Fruit fly (Drosophila melanogaster) whole organism, embryonic: ENCODE data around the gene Elp6.
A peak's percentile ranks its signal among the peaks of the same experiment; 100 is the strongest.

ENCODE experiments used
- BtbVII ChIP-seq: fragments of 200-800 bp; sonication (Bioruptor generic); optimal IDR thresholded peaks from 3 replicates; lab custom pipeline; 2017; ENCODE audit warnings: missing biosample characterization, mild to moderate bottlenecking, missing genetic modification characterization
- CG10543 ChIP-seq: fragments of 200-800 bp; sonication (Bioruptor generic); optimal IDR thresholded peaks from 3 replicates; lab custom pipeline; 2017; ENCODE audit warnings: missing biosample characterization, mild to moderate bottlenecking, missing genetic modification characterization, moderate library complexity
- CG10565 ChIP-seq: fragments of 200-800 bp; sonication (Bioruptor generic); optimal IDR thresholded peaks from 3 replicates; lab custom pipeline; 2016; ENCODE audit warnings: missing biosample characterization, mild to moderate bottlenecking, missing genetic modification characterization
- CG13894 ChIP-seq: fragments of 200-800 bp; sonication (Bioruptor generic); optimal IDR thresholded peaks from 3 replicates; lab custom pipeline; 2018; ENCODE audit warnings: missing biosample characterization, mild to moderate bottlenecking, missing genetic modification characterization, moderate library complexity
- CG15073 ChIP-seq: fragments of 200-800 bp; sonication (Bioruptor generic); optimal IDR thresholded peaks from 2 replicates; lab custom pipeline; 2016; ENCODE audit warnings: missing biosample characterization, missing genetic modification characterization
- CG17568 ChIP-seq: fragments of 200-800 bp; sonication (Bioruptor generic); optimal IDR thresholded peaks from 2 replicates; lab custom pipeline; 2018; ENCODE audit warnings: missing biosample characterization, mild to moderate bottlenecking, missing genetic modification characterization, moderate library complexity
- CG1832 ChIP-seq: fragments of 200-800 bp; sonication (Bioruptor generic); optimal IDR thresholded peaks from 2 replicates; lab custom pipeline; 2017; ENCODE audit warnings: missing biosample characterization, mild to moderate bottlenecking, missing genetic modification characterization, inconsistent platforms
- CG18619 ChIP-seq: fragments of 200-800 bp; sonication (Bioruptor generic); optimal IDR thresholded peaks from 3 replicates; lab custom pipeline; 2017; ENCODE audit warnings: missing biosample characterization, mild to moderate bottlenecking, missing genetic modification characterization
- CG2116 ChIP-seq: fragments of 200-800 bp; sonication (Bioruptor generic); optimal IDR thresholded peaks from 3 replicates; lab custom pipeline; 2018; ENCODE audit warnings: missing biosample characterization, mild to moderate bottlenecking, missing genetic modification characterization
- CG32767 ChIP-seq: fragments of 200-800 bp; sonication (Bioruptor generic); IDR thresholded peaks from 2 replicates; pipeline ENCODE4 v1.3.6; 2022; ENCODE audit warnings: missing biosample characterization, missing genetic modification characterization
- CG34376 ChIP-seq: fragments of 200-800 bp; sonication (Bioruptor generic); optimal IDR thresholded peaks from 2 replicates; lab custom pipeline; 2018; ENCODE audit warnings: missing biosample characterization, mild to moderate bottlenecking, missing genetic modification characterization
- D19A ChIP-seq: fragments of 200-800 bp; optimal IDR thresholded peaks from 3 replicates; lab custom pipeline; 2019; ENCODE audit warnings: missing biosample characterization, mild to moderate bottlenecking, missing genetic modification characterization, moderate library complexity
- GATAe ChIP-seq: fragments of 200-800 bp; sonication (Bioruptor generic); conservative IDR thresholded peaks from 2 replicates; pipeline ENCODE4 v1.3.6; 2022; ENCODE audit warnings: missing biosample characterization, missing genetic modification characterization
- HmgD ChIP-seq: fragments of 200-800 bp; sonication (Bioruptor generic); optimal IDR thresholded peaks from 3 replicates; lab custom pipeline; 2016; ENCODE audit warnings: missing biosample characterization, missing genetic modification characterization
- Kr ChIP-seq: fragments of 200-800 bp; sonication (Bioruptor generic); optimal IDR thresholded peaks from 2 replicates; lab custom pipeline; 2017; ENCODE audit warnings: missing biosample characterization, mild to moderate bottlenecking, missing genetic modification characterization
- Mad ChIP-seq: fragments of 200-800 bp; sonication (Bioruptor generic); optimal IDR thresholded peaks from 2 replicates; lab custom pipeline; 2016; ENCODE audit warnings: missing biosample characterization, missing genetic modification characterization
- Myb ChIP-seq: fragments of 200-800 bp; sonication (Bioruptor generic); optimal IDR thresholded peaks from 2 replicates; lab custom pipeline; 2016; ENCODE audit warnings: missing biosample characterization, missing genetic modification characterization
- NC2β ChIP-seq: fragments of 200-800 bp; sonication (Bioruptor generic); optimal IDR thresholded peaks from 2 replicates; lab custom pipeline; 2016; ENCODE audit warnings: missing biosample characterization, missing genetic modification characterization
- NfI ChIP-seq: fragments of 200-800 bp; sonication (Bioruptor generic); optimal IDR thresholded peaks from 3 replicates; lab custom pipeline; 2018; ENCODE audit warnings: missing biosample characterization, mild to moderate bottlenecking, missing genetic modification characterization, moderate library complexity
- Pdp1 ChIP-seq, 2 experiments: fragments of 200-800 bp; sonication (Bioruptor generic); optimal IDR thresholded peaks; 3 replicates each; lab custom pipeline; 2016; ENCODE audit warnings: missing biosample characterization in 2 of 2, missing genetic modification characterization in 2 of 2, mild to moderate bottlenecking in 1 of 2, moderate library complexity in 1 of 2
- ac ChIP-seq: fragments of 200-800 bp; sonication (Bioruptor generic); optimal IDR thresholded peaks from 3 replicates; lab custom pipeline; 2017; ENCODE audit warnings: missing biosample characterization, mild to moderate bottlenecking, missing genetic modification characterization
- dati ChIP-seq: fragments of 200-800 bp; sonication (Bioruptor generic); IDR thresholded peaks from 2 replicates; pipeline ENCODE4 v1.3.6; 2022; ENCODE audit warnings: missing biosample characterization, missing genetic modification characterization
- eve ChIP-seq, 2 experiments: fragments of >200 bp; optimal IDR thresholded peaks; 2 replicates each; lab custom pipeline; 2017; ENCODE audit warnings: missing biosample characterization in 2 of 2, missing genetic modification characterization in 2 of 2
- exex ChIP-seq: fragments of 200-800 bp; sonication (Bioruptor generic); optimal IDR thresholded peaks from 4 replicates; lab custom pipeline; 2018; ENCODE audit warnings: missing biosample characterization, mild to moderate bottlenecking, missing genetic modification characterization, moderate library complexity
- fd64A ChIP-seq: fragments of 200-800 bp; sonication (Bioruptor generic); optimal IDR thresholded peaks from 3 replicates; lab custom pipeline; 2018; ENCODE audit warnings: missing biosample characterization, mild to moderate bottlenecking, missing genetic modification characterization
- gro ChIP-seq: fragments of 200-800 bp; sonication (Bioruptor generic); optimal IDR thresholded peaks from 2 replicates; lab custom pipeline; 2016; ENCODE audit warnings: missing biosample characterization, missing genetic modification characterization
- hbn ChIP-seq: fragments of 200-800 bp; sonication (Bioruptor generic); IDR thresholded peaks from 2 replicates; pipeline ENCODE4 v1.3.6; 2022; ENCODE audit warnings: missing biosample characterization, missing genetic modification characterization; ENCODE audit not compliant: partially characterized antibody
- hkb ChIP-seq, 2 experiments: fragments of 200-800 bp in 1 of 2; fragments of >200 bp in 1 of 2; sonication (Bioruptor generic) in 1 of 2; IDR thresholded peaks in 1 of 2; optimal IDR thresholded peaks in 1 of 2; 2 replicates each; pipeline versions ENCODE4 v1.3.6 to Lab custom; 2017 to 2022; ENCODE audit warnings: missing biosample characterization in 1 of 2, missing genetic modification characterization in 1 of 2
- lola ChIP-seq, 3 experiments: fragments of >200 bp in 2 of 3; fragments of 200-800 bp in 1 of 3; sonication (Bioruptor generic) in 1 of 3; optimal IDR thresholded peaks; 2 replicates each; lab custom pipeline; 2017 to 2019; ENCODE audit warnings: missing biosample characterization in 3 of 3, missing genetic modification characterization in 3 of 3, mild to moderate bottlenecking in 1 of 3, moderate library complexity in 1 of 3
- mirr ChIP-seq: fragments of 200-800 bp; sonication (Bioruptor generic); optimal IDR thresholded peaks from 3 replicates; lab custom pipeline; 2018; ENCODE audit warnings: missing biosample characterization, mild to moderate bottlenecking, missing genetic modification characterization
- nom ChIP-seq: fragments of 200-800 bp; sonication (Bioruptor generic); optimal IDR thresholded peaks from 2 replicates; lab custom pipeline; 2017; ENCODE audit warnings: missing biosample characterization, missing genetic modification characterization, mild to moderate bottlenecking, moderate library complexity, missing genetic modification reagents
- peb ChIP-seq: fragments of 200-800 bp; sonication (Bioruptor generic); IDR thresholded peaks from 2 replicates; pipeline ENCODE4 v1.3.6; 2022; ENCODE audit warnings: missing biosample characterization, missing genetic modification characterization
- pnt ChIP-seq: fragments of 200-800 bp; sonication (Bioruptor generic); optimal IDR thresholded peaks from 3 replicates; lab custom pipeline; 2016; ENCODE audit warnings: missing biosample characterization, missing genetic modification characterization
- prd ChIP-seq, 3 experiments: fragments of >200 bp in 2 of 3; fragments of 200-800 bp in 1 of 3; sonication (Bioruptor generic) in 1 of 3; optimal IDR thresholded peaks in 2 of 3; IDR thresholded peaks in 1 of 3; 2 replicates in 2 of 3; 3 replicates in 1 of 3; pipeline versions ENCODE4 v1.3.6 to Lab custom; 2017 to 2022; ENCODE audit warnings: missing biosample characterization in 1 of 3, missing genetic modification characterization in 1 of 3
- row ChIP-seq: fragments of 200-800 bp; sonication (Bioruptor generic); IDR thresholded peaks from 3 replicates; pipeline ENCODE4 v1.3.6; 2022; ENCODE audit warnings: missing biosample characterization, missing genetic modification characterization
- schlank ChIP-seq: fragments of 200-800 bp; sonication (Bioruptor generic); optimal IDR thresholded peaks from 2 replicates; lab custom pipeline; 2018; ENCODE audit warnings: missing biosample characterization, mild to moderate bottlenecking, missing genetic modification characterization
- sd ChIP-seq: fragments of 200-800 bp; sonication (Bioruptor generic); optimal IDR thresholded peaks from 3 replicates; lab custom pipeline; 2018; ENCODE audit warnings: missing biosample characterization, mild to moderate bottlenecking, missing genetic modification characterization, moderate library complexity
- sens ChIP-seq: fragments of 200-800 bp; sonication (Bioruptor generic); peaks from one replicate; lab custom pipeline; 2016; ENCODE audit warnings: missing biosample characterization, missing genetic modification characterization
- shn ChIP-seq: fragments of 200-800 bp; sonication (Bioruptor generic); optimal IDR thresholded peaks from 3 replicates; lab custom pipeline; 2016; ENCODE audit warnings: missing biosample characterization, missing genetic modification characterization
- slbo ChIP-seq: fragments of 200-800 bp; sonication (Bioruptor generic); IDR thresholded peaks from 2 replicates; pipeline ENCODE4 v1.3.6; 2022; ENCODE audit warnings: missing biosample characterization, missing genetic modification characterization
- sna ChIP-seq: fragments of 200-800 bp; sonication (Bioruptor generic); IDR thresholded peaks from 2 replicates; pipeline ENCODE4 v1.3.6; 2022; ENCODE audit warnings: missing biosample characterization, missing genetic modification characterization; ENCODE audit not compliant: partially characterized antibody
- ssp ChIP-seq: fragments of 200-800 bp; sonication (Bioruptor generic); IDR thresholded peaks from 2 replicates; pipeline ENCODE4 v1.3.6; 2022; ENCODE audit warnings: missing biosample characterization, missing genetic modification characterization
- sug ChIP-seq: fragments of 200-800 bp; optimal IDR thresholded peaks from 2 replicates; lab custom pipeline; 2019; ENCODE audit warnings: missing biosample characterization, mild to moderate bottlenecking, missing genetic modification characterization, moderate library complexity

Gene Elp6

DNA sequence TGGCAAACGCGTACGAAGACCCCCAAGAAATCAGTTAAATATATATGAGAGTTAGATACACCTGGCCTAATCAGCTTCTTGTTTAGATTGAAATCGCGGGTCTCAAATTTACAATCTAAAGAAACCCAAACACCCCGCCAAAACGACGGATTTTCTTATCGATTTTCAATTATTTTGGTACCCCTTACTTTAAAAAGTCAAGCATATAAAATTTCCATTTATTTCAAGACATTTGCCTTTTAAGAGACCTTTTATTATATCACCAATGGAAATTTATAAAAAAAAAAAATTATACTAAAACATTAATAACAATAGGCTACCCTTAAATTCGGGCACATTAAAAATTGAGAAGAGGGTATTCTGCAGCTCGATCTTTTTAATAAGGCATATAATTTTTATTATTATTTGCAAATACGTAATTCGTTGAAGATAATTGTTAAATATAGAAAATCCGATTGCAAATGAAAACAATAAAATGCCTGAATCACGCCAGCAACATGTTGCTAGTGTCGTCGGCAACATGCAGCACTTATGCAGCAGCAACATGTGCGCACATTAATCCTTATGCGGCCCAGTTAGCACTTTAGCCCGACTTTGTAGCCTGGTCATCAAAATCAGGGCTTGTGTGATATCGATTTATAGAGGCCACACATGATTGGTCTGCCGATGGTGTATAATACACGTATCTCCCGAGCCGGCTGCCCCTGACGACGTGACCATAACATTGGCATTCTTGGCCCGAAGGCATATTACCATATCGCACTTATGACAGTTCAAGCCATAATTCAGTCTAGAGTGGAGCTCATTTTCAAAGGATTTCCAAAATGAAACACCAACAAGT is 5.3 kb upstream of the Elp6 start, which contains the start of the genes Lip3 and CG34309 (continued):
- TF ChIP-seq prd (optimal IDR thresholded peaks at IDR 0.05; lab: Kevin White, UChicago) (no peak), prd (GFP tag; IDR thresholded peaks at IDR 0.05; lab: Robert Waterston, UW) (no peak), hbn (GFP tag; lab: Robert Waterston, UW) (no peak), ac (no peak), NfI (GFP tag; lab: Kevin White, UChicago) (no peak), CG2116 (GFP tag; lab: Kevin White, UChicago) (no peak), row (GFP tag; lab: Robert Waterston, UW) (peak; percentile 38; the same call in 1 of the 3 replicates), NC2β (GFP tag; lab: Kevin White, UChicago) (no peak), Mad (GFP tag; lab: Kevin White, UChicago) (no peak), nom (GFP tag; lab: Kevin White, UChicago) (no peak), CG1832 (GFP tag; lab: Kevin White, UChicago) (no peak), ssp (GFP tag; lab: Robert Waterston, UW) (no peak), CG17568 (GFP tag; lab: Kevin White, UChicago) (no peak), CG18619 (GFP tag; lab: Kevin White, UChicago) (no peak), Myb (GFP tag; lab: Kevin White, UChicago) (no peak), Kr (GFP tag; lab: Kevin White, UChicago) (no peak), HmgD (no peak), pnt (no peak), peb (GFP tag; lab: Robert Waterston, UW) (no peak), dati (no peak), CG34376 (GFP tag; lab: Kevin White, UChicago) (peak; percentile 25), schlank (tag; lab: Kevin White, UChicago) (no peak), sna (GFP tag; lab: Robert Waterston, UW) (no peak), CG10565 (GFP tag; lab: Kevin White, UChicago) (no peak), shn (no peak)

DNA sequence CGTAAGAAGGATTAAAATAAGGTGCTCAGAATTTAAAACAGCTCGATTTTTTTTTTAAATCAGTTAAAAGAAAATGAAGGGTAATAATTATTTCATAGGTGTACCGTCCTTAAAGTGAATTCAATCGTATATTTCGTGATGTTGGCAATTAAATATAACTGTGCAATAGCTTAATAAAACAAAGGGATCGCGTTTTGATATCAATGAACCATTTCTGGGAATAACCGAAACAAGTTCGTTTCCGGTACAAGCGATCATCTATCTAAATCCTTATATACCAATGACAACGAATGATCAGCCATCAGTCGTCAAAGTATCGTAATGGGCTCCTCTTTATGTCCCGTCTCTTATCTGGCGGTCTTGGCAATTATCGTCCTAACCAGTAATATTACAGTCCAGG is 2.6 kb upstream of the Elp6 start, which contains the start of gene CheA87a:
TSS of gene CheA87a (plus strand) at position 301 of the 400 bp plus-strand sequence.
- TF ChIP-seq CG15073 (GFP tag; lab: Kevin White, UChicago): no peak

DNA sequence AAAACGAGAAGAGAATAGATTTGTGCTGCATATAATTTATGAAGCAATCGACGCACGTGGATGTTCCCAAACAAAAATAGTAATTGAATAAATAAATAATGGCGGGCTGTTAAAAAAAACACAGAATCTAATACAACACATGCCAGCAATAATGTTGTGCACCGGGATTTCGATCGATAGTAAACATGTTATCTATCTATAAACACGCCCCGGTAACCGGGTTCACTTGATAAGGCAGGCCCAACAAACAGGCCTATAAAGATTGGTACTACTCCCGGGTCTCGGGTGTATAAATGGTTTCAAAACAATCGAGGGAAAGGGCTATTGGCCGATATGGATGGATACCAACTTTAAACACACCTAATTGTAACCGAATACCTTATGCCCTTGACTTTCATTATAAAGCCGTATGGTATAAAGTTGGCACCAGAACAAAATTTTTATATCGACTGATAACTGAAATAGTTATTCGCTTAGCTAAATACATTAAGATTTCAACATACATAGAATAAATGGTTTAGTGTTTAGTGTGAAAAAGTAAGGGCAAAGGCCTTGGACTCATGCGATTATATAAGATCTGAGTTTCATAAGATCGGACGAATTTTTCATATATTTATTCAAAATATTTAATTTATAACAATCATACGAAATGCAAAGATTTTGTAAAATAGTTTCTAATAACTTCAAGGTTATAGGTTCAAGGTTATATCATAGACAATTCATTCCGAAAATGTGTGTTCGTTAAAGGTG is 870 bp downstream of the Elp6 start:
- peak; percentile 62 for TF ChIP-seq GATAe (GFP tag; lab: Robert Waterston, UW)
- TF ChIP-seq BtbVII (GFP tag; lab: Kevin White, UChicago): peak; percentile 30
- peak; percentile 32 for TF ChIP-seq CG10543 (GFP tag; lab: Kevin White, UChicago)
- peak; percentile 41 for TF ChIP-seq CG34376 (GFP tag; lab: Kevin White, UChicago)
- peak; percentile 23 for TF ChIP-seq sens
- peak; percentile 82 for TF ChIP-seq mirr (GFP tag; lab: Kevin White, UChicago)
- no peak for TF ChIP-seq hkb (optimal IDR thresholded peaks at IDR 0.05; lab: Kevin White, UChicago)
- no peak for TF ChIP-seq hkb (GFP tag; IDR thresholded peaks at IDR 0.05; lab: Robert Waterston, UW)
- TF ChIP-seq sd (tag; lab: Kevin White, UChicago): peak; percentile 8
- TF ChIP-seq D19A (tag; lab: Kevin White, UChicago): peak; percentile 55
- no peak for TF ChIP-seq eve (GFP tag; optimal IDR thresholded peaks at IDR 0.05; lab: Kevin White, UChicago)
- no peak for TF ChIP-seq gro (GFP tag; lab: Kevin White, UChicago)
- TF ChIP-seq Pdp1 (GFP tag; optimal IDR thresholded peaks at IDR 0.05; lab: Kevin White, UChicago): peak in 1 of 2 experiments; percentile 54
- TF ChIP-seq exex: peak; percentile 65
- peak; percentile 52 for TF ChIP-seq sug (tag; lab: Kevin White, UChicago)
- 0 out of 2 replicates have a peak, but pooled peaks have one; percentile 6 for TF ChIP-seq slbo (GFP tag; lab: Robert Waterston, UW)
- TF ChIP-seq fd64A (GFP tag; lab: Kevin White, UChicago): no peak
- TF ChIP-seq lola (GFP tag; optimal IDR thresholded peaks at IDR 0.05; lab: Kevin White, UChicago): no peak
- TF ChIP-seq CG32767 (GFP tag; lab: Robert Waterston, UW): no peak
- peak; percentile 34 for TF ChIP-seq CG13894 (tag; lab: Kevin White, UChicago)
